Worm (Caenorhabditis elegans) whole organism, young adult: Measurements from ENCODE around the gene ssup-72.
A peak's percentile ranks its signal among the peaks of the same experiment; 100 is the strongest.

Experiments
- B0019.2 ChIP-seq: fragments of 200-800 bp; sonication (Bioruptor generic); conservative IDR thresholded peaks from 2 replicates; pipeline ENCODE4 v1.3.6; 2022; ENCODE audit warnings: missing genetic modification reagents, missing genetic modification characterization, missing compliant biosample characterization
- B0035.1 ChIP-seq: sonication (generic microtip); optimal IDR thresholded peaks from 2 replicates; lab custom pipeline; 2016; ENCODE audit warnings: missing genetic modification characterization, mild to moderate bottlenecking, missing compliant biosample characterization, missing genotype, missing genetic modification reagents
- D2030.7 ChIP-seq: fragments of 200-800 bp; sonication (Bioruptor generic); IDR thresholded peaks from 2 replicates; pipeline ENCODE4 v1.3.6; 2022; ENCODE audit warnings: missing genetic modification reagents, missing genetic modification characterization, missing compliant biosample characterization
- F10E7.11 ChIP-seq: sonication (generic microtip); optimal IDR thresholded peaks from 2 replicates; lab custom pipeline; 2017; ENCODE audit warnings: mild to moderate bottlenecking, missing genetic modification characterization, moderate library complexity, missing compliant biosample characterization
- F23B12.7 ChIP-seq: sonication (generic microtip); optimal IDR thresholded peaks from 2 replicates; lab custom pipeline; 2017; ENCODE audit warnings: missing genetic modification characterization, mild to moderate bottlenecking, missing compliant biosample characterization, antibody characterized with exemption, moderate library complexity; ENCODE audit not compliant: insufficient read depth
- F37B4.10 ChIP-seq: fragments of 200-800 bp; sonication (Bioruptor generic); IDR thresholded peaks from 2 replicates; pipeline ENCODE4 v1.3.6; 2022; ENCODE audit warnings: missing genetic modification characterization, missing compliant biosample characterization
- F39B2.1 ChIP-seq: fragments of 200-800 bp; sonication (Bioruptor generic); IDR thresholded peaks from 2 replicates; pipeline ENCODE4 v1.3.6; 2022; ENCODE audit warnings: missing genetic modification reagents, missing genetic modification characterization, missing compliant biosample characterization
- F49E8.2 ChIP-seq: sonication (generic microtip); optimal IDR thresholded peaks from 3 replicates; lab custom pipeline; 2017; ENCODE audit warnings: missing genetic modification characterization, mild to moderate bottlenecking, missing compliant biosample characterization, antibody characterized with exemption, moderate library complexity; ENCODE audit not compliant: insufficient read depth
- F52B5.7 ChIP-seq: sonication (generic microtip); optimal IDR thresholded peaks from 2 replicates; lab custom pipeline; 2016; ENCODE audit warnings: mild to moderate bottlenecking, missing genetic modification characterization, missing compliant biosample characterization
- F57A8.1 ChIP-seq: fragments of 200-800 bp; sonication (Bioruptor generic); optimal IDR thresholded peaks from 2 replicates; lab custom pipeline; 2018; ENCODE audit warnings: mild to moderate bottlenecking, missing genetic modification characterization, moderate library complexity, missing compliant biosample characterization
- F57C9.4 ChIP-seq: sonication (generic microtip); optimal IDR thresholded peaks from 2 replicates; lab custom pipeline; 2017; ENCODE audit warnings: mild to moderate bottlenecking, missing genetic modification characterization, missing compliant biosample characterization
- K12H6.12 ChIP-seq: fragments of 200-800 bp; sonication (Bioruptor generic); optimal IDR thresholded peaks from 2 replicates; lab custom pipeline; 2018; ENCODE audit warnings: mild to moderate bottlenecking, missing genetic modification characterization, missing compliant biosample characterization
- Y53F4B.3 ChIP-seq: fragments of 200-800 bp; sonication (Bioruptor generic); IDR thresholded peaks from 2 replicates; pipeline ENCODE4 v1.3.6; 2022; ENCODE audit warnings: missing genetic modification reagents, missing genetic modification characterization, missing compliant biosample characterization
- Y56A3A.18 ChIP-seq: fragments of 200-800 bp; sonication (Bioruptor generic); IDR thresholded peaks from 2 replicates; pipeline ENCODE4 v1.3.6; 2022; ENCODE audit warnings: missing genetic modification reagents, missing genetic modification characterization, missing compliant biosample characterization
- Y67H2A.10 ChIP-seq: fragments of 200-800 bp; sonication (Bioruptor generic); conservative IDR thresholded peaks from 2 replicates; pipeline ENCODE4 v1.3.6; 2022; ENCODE audit warnings: missing genetic modification reagents, missing genetic modification characterization, missing compliant biosample characterization
- Y79H2A.3 ChIP-seq: fragments of 200-800 bp; sonication (Bioruptor generic); conservative IDR thresholded peaks from 2 replicates; pipeline ENCODE4 v1.3.6; 2022; ENCODE audit warnings: missing genetic modification reagents, missing genetic modification characterization, missing compliant biosample characterization
- ZK185.1 ChIP-seq: sonication (generic microtip); optimal IDR thresholded peaks from 2 replicates; lab custom pipeline; 2016; ENCODE audit warnings: mild to moderate bottlenecking, missing genetic modification characterization, missing compliant biosample characterization; ENCODE audit not compliant: poor library complexity, severe bottlenecking
- aptf-3 ChIP-seq: fragments of 200-800 bp; sonication (Bioruptor generic); IDR thresholded peaks from 2 replicates; pipeline ENCODE4 v1.3.6; 2022; ENCODE audit warnings: missing genetic modification characterization, missing compliant biosample characterization
- athp-1 ChIP-seq: sonication (generic microtip); optimal IDR thresholded peaks from 2 replicates; lab custom pipeline; 2017; ENCODE audit warnings: mild to moderate bottlenecking, missing genetic modification characterization, missing compliant biosample characterization
- attf-5 ChIP-seq: fragments of 200-800 bp; sonication (Bioruptor generic); optimal IDR thresholded peaks from 2 replicates; lab custom pipeline; 2018; ENCODE audit warnings: mild to moderate bottlenecking, missing genetic modification characterization, missing compliant biosample characterization
- ccch-3 ChIP-seq: fragments of 200-800 bp; sonication (Bioruptor generic); optimal IDR thresholded peaks from 2 replicates; lab custom pipeline; 2018; ENCODE audit warnings: mild to moderate bottlenecking, missing genetic modification characterization, missing compliant biosample characterization
- ceh-100 ChIP-seq: fragments of 200-800 bp; sonication (Bioruptor generic); IDR thresholded peaks from 2 replicates; pipeline ENCODE4 v1.3.6; 2022; ENCODE audit warnings: missing genetic modification reagents, missing genetic modification characterization, missing compliant biosample characterization
- chd-7 ChIP-seq: sonication (generic microtip); optimal IDR thresholded peaks from 2 replicates; lab custom pipeline; 2016; ENCODE audit warnings: mild to moderate bottlenecking, missing genetic modification characterization, moderate library complexity, missing compliant biosample characterization
- die-1 ChIP-seq: sonication (generic microtip); optimal IDR thresholded peaks from 2 replicates; lab custom pipeline; 2016; ENCODE audit warnings: missing genotype, mild to moderate bottlenecking, missing genetic modification characterization, missing compliant biosample characterization
- dpl-1 ChIP-seq: fragments of 150-350 bp; optimal IDR thresholded peaks from 2 replicates; lab custom pipeline; 2014; ENCODE audit warnings: missing biosample characterization, missing genetic modification reagents, missing genetic modification characterization
- efl-1 ChIP-seq: fragments of 150-350 bp; optimal IDR thresholded peaks from 2 replicates; lab custom pipeline; 2014; ENCODE audit warnings: missing biosample characterization, missing genetic modification reagents, missing genetic modification characterization
- egrh-3 ChIP-seq: fragments of 200-800 bp; sonication (Bioruptor generic); IDR thresholded peaks from 2 replicates; pipeline ENCODE4 v1.3.6; 2022; ENCODE audit warnings: missing genetic modification reagents, missing genetic modification characterization, missing compliant biosample characterization
- gei-17 ChIP-seq: fragments of 200-800 bp; sonication (Bioruptor generic); optimal IDR thresholded peaks from 2 replicates; lab custom pipeline; 2018; ENCODE audit warnings: mild to moderate bottlenecking, missing genetic modification characterization, missing compliant biosample characterization
- hlh-12 ChIP-seq: sonication (generic microtip); optimal IDR thresholded peaks from 2 replicates; lab custom pipeline; 2016; ENCODE audit warnings: missing genetic modification characterization, missing compliant biosample characterization
- hmg-1.2 ChIP-seq: fragments of 200-800 bp; sonication (Bioruptor generic); IDR thresholded peaks from 2 replicates; pipeline ENCODE4 v1.3.6; 2022; ENCODE audit warnings: missing genetic modification reagents, missing genetic modification characterization, missing compliant biosample characterization
- let-526 ChIP-seq: fragments of 200-800 bp; sonication (Bioruptor generic); IDR thresholded peaks from 2 replicates; pipeline ENCODE4 v1.3.6; 2022; ENCODE audit warnings: missing genetic modification reagents, missing genetic modification characterization, missing compliant biosample characterization
- lin-26 ChIP-seq: fragments of 200-800 bp; sonication (Bioruptor generic); IDR thresholded peaks from 2 replicates; pipeline ENCODE4 v1.3.6; 2022; ENCODE audit warnings: missing genetic modification reagents, missing genetic modification characterization, missing compliant biosample characterization
- lin-35 ChIP-seq, 3 experiments: fragments of 150-350 bp in 2 of 3; sonication (generic microtip) in 1 of 3; optimal IDR thresholded peaks; 2 replicates each; lab custom pipeline; 2014 to 2018; ENCODE audit warnings: missing biosample characterization in 3 of 3, missing genetic modification characterization in 3 of 3, missing genetic modification reagents in 3 of 3
- lin-40 ChIP-seq: sonication (generic microtip); optimal IDR thresholded peaks from 2 replicates; lab custom pipeline; 2016; ENCODE audit warnings: missing genetic modification characterization, mild to moderate bottlenecking, missing compliant biosample characterization, missing genotype, missing genetic modification reagents
- madf-10 ChIP-seq: sonication (generic microtip); optimal IDR thresholded peaks from 2 replicates; lab custom pipeline; 2016; ENCODE audit warnings: mild to moderate bottlenecking, missing genetic modification characterization, missing compliant biosample characterization
- madf-8 ChIP-seq: fragments of 200-800 bp; sonication (Bioruptor generic); conservative IDR thresholded peaks from 2 replicates; pipeline ENCODE4 v1.3.6; 2022; ENCODE audit warnings: missing genetic modification reagents, missing genetic modification characterization, missing compliant biosample characterization
- mcd-1 ChIP-seq: fragments of 200-800 bp; sonication (Bioruptor generic); IDR thresholded peaks from 2 replicates; pipeline ENCODE4 v1.3.6; 2022; ENCODE audit warnings: missing genetic modification reagents, missing genetic modification characterization, missing compliant biosample characterization
- nhr-120 ChIP-seq: fragments of 200-800 bp; sonication (Bioruptor generic); IDR thresholded peaks from 2 replicates; pipeline ENCODE4 v1.3.6; 2022; ENCODE audit warnings: missing genetic modification characterization, missing compliant biosample characterization
- nhr-179 ChIP-seq: sonication (generic microtip); optimal IDR thresholded peaks from 2 replicates; lab custom pipeline; 2016; ENCODE audit warnings: mild to moderate bottlenecking, missing genetic modification characterization, missing compliant biosample characterization
- nhr-80 ChIP-seq: sonication (generic microtip); optimal IDR thresholded peaks from 2 replicates; lab custom pipeline; 2016; ENCODE audit warnings: missing genetic modification characterization, missing compliant biosample characterization
- pha-4 ChIP-seq: fragments of 150-350 bp; sonication (generic microtip); optimal IDR thresholded peaks from 2 replicates; lab custom pipeline; 2014; ENCODE audit warnings: missing biosample characterization, missing genetic modification reagents, missing genetic modification characterization
- rcor-1 ChIP-seq: fragments of 200-800 bp; sonication (Bioruptor generic); IDR thresholded peaks from 2 replicates; pipeline ENCODE4 v1.3.6; 2022; ENCODE audit warnings: missing genetic modification reagents, missing genetic modification characterization, missing compliant biosample characterization
- rpc-1 ChIP-seq, 2 experiments: fragments of 150-350 bp in 1 of 2; sonication (generic microtip) in 1 of 2; optimal IDR thresholded peaks; 2 replicates each; lab custom pipeline; 2014 to 2018; ENCODE audit warnings: missing biosample characterization in 1 of 2, missing genetic modification characterization in 1 of 2, missing genetic modification reagents in 1 of 2, missing genotype in 1 of 2
- sdz-38 ChIP-seq: sonication (generic microtip); optimal IDR thresholded peaks from 2 replicates; lab custom pipeline; 2016; ENCODE audit warnings: missing genotype, missing genetic modification characterization, missing compliant biosample characterization
- xnd-1 ChIP-seq: sonication (generic microtip); optimal IDR thresholded peaks from 2 replicates; lab custom pipeline; 2016; ENCODE audit warnings: missing genotype, missing genetic modification reagents, missing genetic modification characterization, missing compliant biosample characterization
- ztf-18 ChIP-seq: sonication (generic microtip); optimal IDR thresholded peaks from 2 replicates; lab custom pipeline; 2016; ENCODE audit warnings: missing genotype, mild to moderate bottlenecking, missing genetic modification characterization, missing compliant biosample characterization
- ztf-22 ChIP-seq: fragments of 200-800 bp; sonication (Bioruptor generic); optimal IDR thresholded peaks from 2 replicates; lab custom pipeline; 2018; ENCODE audit warnings: mild to moderate bottlenecking, missing genetic modification characterization, moderate library complexity, missing compliant biosample characterization
- ztf-26 ChIP-seq: sonication (generic microtip); optimal IDR thresholded peaks from 2 replicates; lab custom pipeline; 2017; ENCODE audit warnings: missing genetic modification characterization, missing compliant biosample characterization
- ztf-3 ChIP-seq: fragments of 200-800 bp; sonication (Bioruptor generic); optimal IDR thresholded peaks from 2 replicates; lab custom pipeline; 2018; ENCODE audit warnings: mild to moderate bottlenecking, missing genetic modification characterization, missing compliant biosample characterization

Gene ssup-72

ce11 chrII:6733718-6734117 is 42.7 kb upstream of the ssup-72 start, which contains the start of gene T14B4.9:
TSS of gene T14B4.9 (minus strand) at chrII:6733818.
- TF ChIP-seq chd-7 (tag; lab: Kevin White, UChicago) (no peak), efl-1 (GFP tag; lab: Kevin White, UChicago) (no peak), F57C9.4 (no peak), B0035.1 (no peak), F39B2.1 (GFP tag; lab: Robert Waterston, UW) (no peak), lin-26 (GFP tag; lab: Robert Waterston, UW) (no peak), let-526 (no peak), Y67H2A.10 (no peak), F10E7.11 (no peak), aptf-3 (GFP tag; lab: Robert Waterston, UW) (no peak), egrh-3 (GFP tag; lab: Robert Waterston, UW) (no peak), xnd-1 (tag; lab: Kevin White, UChicago) (no peak), ccch-3 (no peak), rcor-1 (GFP tag; lab: Robert Waterston, UW) (no peak), nhr-179 (tag; lab: Kevin White, UChicago) (no peak), pha-4 (tag; lab: Kevin White, UChicago) (no peak), F49E8.2 (tag; lab: Kevin White, UChicago) (no peak), Y79H2A.3 (GFP tag; lab: Robert Waterston, UW) (no peak)

- TF ChIP-seq F57C9.4 (no peak), ztf-22 (GFP tag; lab: Kevin White, UChicago) (no peak), F37B4.10 (GFP tag; lab: Robert Waterston, UW) (no peak), lin-40 (tag; lab: Kevin White, UChicago) (no peak), sdz-38 (no peak), ztf-26 (tag; lab: Kevin White, UChicago) (no peak), die-1 (no peak), dpl-1 (GFP tag; lab: Kevin White, UChicago) (no peak), ccch-3 (no peak), hmg-1.2 (GFP tag; lab: Robert Waterston, UW) (peak; percentile 64), F52B5.7 (tag; lab: Kevin White, UChicago) (no peak), hlh-12 (tag; lab: Kevin White, UChicago) (no peak), ceh-100 (GFP tag; lab: Robert Waterston, UW) (peak; percentile 97), ztf-3 (GFP tag; lab: Kevin White, UChicago) (no peak), attf-5 (peak; percentile 67), madf-8 (no peak), lin-35 (GFP tag; optimal IDR thresholded peaks at IDR 0.05; lab: Kevin White, UChicago) (no peak), efl-1 (GFP tag; lab: Kevin White, UChicago) (no peak), madf-10 (tag; lab: Kevin White, UChicago) (no peak), gei-17 (no peak), athp-1 (tag; lab: Kevin White, UChicago) (no peak), K12H6.12 (tag; lab: Kevin White, UChicago) (peak; percentile 22), ztf-18 (peak; percentile 32), Y53F4B.3 (no peak), D2030.7 (GFP tag; lab: Robert Waterston, UW) (peak; percentile 50), B0019.2 (GFP tag; lab: Robert Waterston, UW) (no peak), nhr-120 (GFP tag; lab: Robert Waterston, UW) (no peak), egrh-3 (GFP tag; lab: Robert Waterston, UW) (no peak), mcd-1 (GFP tag; lab: Robert Waterston, UW) (peak; percentile 92), F57A8.1 (GFP tag; lab: Kevin White, UChicago) (no peak), nhr-80 (tag; lab: Kevin White, UChicago) (peak; percentile 26), F23B12.7 (tag; lab: Kevin White, UChicago) (peak; percentile 78), ZK185.1 (tag; lab: Kevin White, UChicago) (peak; percentile 24), rpc-1 (optimal IDR thresholded peaks at IDR 0.05; lab: Kevin White, UChicago) (no peak), rpc-1 (tag; optimal IDR thresholded peaks at IDR 0.05; lab: Kevin White, UChicago) (no peak), Y56A3A.18 (GFP tag; lab: Robert Waterston, UW) (no peak)
Measured at ce11 chrII:6734674-6735073, 41.7 kb upstream of the ssup-72 start, which contains the start of gene T14B4.3. TSS of gene T14B4.3 (plus strand) at chrII:6734937.
